Fruit fly (Drosophila melanogaster) Kc167 (cell line): ENCODE measurements around the gene Rab9E.

Experiments
- Myc ChIP-seq: fragments of >200 bp; optimal IDR thresholded peaks from 2 replicates; lab custom pipeline; 2017; ENCODE audit warnings: missing external identifiers
- Sin3A ChIP-seq: fragments of >200 bp; optimal IDR thresholded peaks from 2 replicates; lab custom pipeline; 2018; ENCODE audit warnings: missing external identifiers
- h ChIP-seq: fragments of >200 bp; optimal IDR thresholded peaks from 3 replicates; lab custom pipeline; 2018; ENCODE audit warnings: missing external identifiers
- insv ChIP-seq: fragments of >200 bp; optimal IDR thresholded peaks from 3 replicates; lab custom pipeline; 2018; ENCODE audit warnings: missing external identifiers
- psq ChIP-seq: fragments of >200 bp; optimal IDR thresholded peaks from 2 replicates; lab custom pipeline; 2017; ENCODE audit warnings: missing external identifiers
- ttk ChIP-seq: sonication (Bioruptor generic); optimal IDR thresholded peaks from 2 replicates; lab custom pipeline; 2017; ENCODE audit warnings: missing external identifiers

Rab9E gene

dm6 chrX:10618491-10618890 lies 43.2 kb downstream of the Rab9E start:
- TF ChIP-seq Sin3A (lab: Kevin White, UChicago) = no peak

- no peak for TF ChIP-seq Myc (lab: Kevin White, UChicago)
- TF ChIP-seq psq (lab: Kevin White, UChicago) = no peak
- TF ChIP-seq Sin3A (lab: Kevin White, UChicago) = no peak
- no peak for TF ChIP-seq h (lab: Kevin White, UChicago)
- TF ChIP-seq insv (lab: Kevin White, UChicago) = no peak
- no peak for TF ChIP-seq ttk
These were observed 46.4 kb downstream of the Rab9E start for dm6 chrX:10615215-10615614.

- TF ChIP-seq psq (lab: Kevin White, UChicago) (no peak), Myc (lab: Kevin White, UChicago) (no peak), Sin3A (lab: Kevin White, UChicago) (no peak), h (lab: Kevin White, UChicago) (no peak), ttk (no peak), insv (lab: Kevin White, UChicago) (no peak)
These were observed 48.1 kb downstream of the Rab9E start for dm6 chrX:10613568-10613967.
